Fruit fly (Drosophila melanogaster): ENCODE measurements around the gene velo.

DNA sequence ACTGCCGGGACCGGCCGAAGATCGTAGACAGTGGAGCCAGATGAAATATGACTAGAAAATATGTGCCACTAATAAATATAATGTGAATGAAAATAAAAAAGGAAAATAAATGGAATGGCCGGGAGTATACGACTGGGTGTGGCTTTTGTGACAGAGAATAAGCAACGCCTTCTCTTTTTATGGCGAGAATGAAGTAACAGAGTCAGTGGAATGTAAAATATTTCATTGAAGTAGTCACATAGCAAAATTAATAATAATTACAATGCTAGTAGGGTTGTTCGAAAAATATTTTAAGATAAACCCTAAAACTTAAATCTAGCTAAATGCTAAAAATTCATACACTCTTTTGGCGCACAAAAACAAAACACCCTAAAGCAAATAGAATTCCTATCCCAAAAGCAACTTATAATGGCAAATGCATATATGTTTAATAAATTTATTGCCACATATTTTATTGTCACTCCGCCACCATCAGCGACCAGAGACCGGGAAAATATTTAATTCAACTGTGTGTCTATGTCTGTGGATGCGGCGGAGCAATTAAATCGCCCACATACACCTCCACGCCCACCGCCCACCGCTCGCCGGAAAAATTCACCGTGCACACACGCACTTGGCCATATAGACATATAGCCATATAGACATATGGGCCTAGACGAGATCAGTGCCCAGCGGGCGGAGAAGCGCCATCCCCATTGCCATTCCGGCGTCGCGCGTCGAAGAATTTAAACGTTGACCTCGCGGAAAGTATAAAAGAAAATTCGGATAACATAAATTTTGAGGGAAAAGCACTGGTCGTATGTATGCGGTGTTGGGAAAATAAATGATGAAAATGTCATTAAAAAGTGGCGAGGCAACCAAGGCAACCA lies 45.6 kb downstream of the velo start:
- TF ChIP-seq Sin3A (optimal IDR thresholded peaks at IDR 0.05) (no peak), psq (optimal IDR thresholded peaks at IDR 0.05) (no peak)
